Worm (Caenorhabditis elegans) whole organism, early embryonic: ENCODE measurements around the gene str-48.

Source experiments
- aly-1 ChIP-seq: sonication (generic microtip); optimal IDR thresholded peaks from 2 replicates; lab custom pipeline; 2016; ENCODE audit warnings: missing genetic modification characterization, missing compliant biosample characterization
- ama-1 ChIP-seq: fragments of 150-350 bp; optimal IDR thresholded peaks from 2 replicates; lab custom pipeline; 2014
- ceh-13 ChIP-seq: fragments of 200-800 bp; sonication (Bioruptor generic); optimal IDR thresholded peaks from 2 replicates; lab custom pipeline; 2018; ENCODE audit warnings: mild to moderate bottlenecking, missing genetic modification characterization, missing compliant biosample characterization
- ceh-36 ChIP-seq: sonication (generic microtip); optimal IDR thresholded peaks from 2 replicates; lab custom pipeline; 2016; ENCODE audit warnings: missing genetic modification characterization, inconsistent platforms, missing compliant biosample characterization
- flt-1 ChIP-seq: fragments of 200-800 bp; sonication (Bioruptor generic); IDR thresholded peaks from 2 replicates; pipeline ENCODE4 v1.3.6; 2022; ENCODE audit warnings: missing genetic modification characterization, missing compliant biosample characterization
- pes-1 ChIP-seq: fragments of 200-800 bp; sonication (Bioruptor generic); IDR thresholded peaks from 2 replicates; pipeline ENCODE4 v1.3.6; 2022; ENCODE audit warnings: missing genetic modification reagents, missing genetic modification characterization, missing compliant biosample characterization
- tbx-11 ChIP-seq: fragments of 200-800 bp; sonication (Bioruptor generic); IDR thresholded peaks from 2 replicates; pipeline ENCODE4 v1.3.6; 2022; ENCODE audit warnings: missing genetic modification characterization, missing compliant biosample characterization

ce11 chrIV:7167983-7168760, 46.4 kb downstream of the str-48 start, which contains the start of gene skr-16:
- TF ChIP-seq ama-1, result no peak
- no peak for TF ChIP-seq pes-1
- TF ChIP-seq flt-1 (GFP tag; lab: Robert Waterston, UW), result no peak
- TF ChIP-seq tbx-11 (GFP tag; lab: Robert Waterston, UW), result no peak
- TF ChIP-seq ceh-36 (tag; lab: Kevin White, UChicago), result no peak
- no peak for TF ChIP-seq aly-1 (tag; lab: Kevin White, UChicago)
- TF ChIP-seq ceh-13 (GFP tag; lab: Kevin White, UChicago), result no peak
